Worm (Caenorhabditis elegans) whole organism, L1 larva: ENCODE results near the gene emre-1.

Experiments used
- F16B12.6 ChIP-seq: fragments of 150-350 bp; optimal IDR thresholded peaks from 2 replicates; lab custom pipeline; 2014; ENCODE audit warnings: missing biosample characterization, missing genetic modification characterization
- aha-1 ChIP-seq: fragments of 150-350 bp; optimal IDR thresholded peaks from 2 replicates; lab custom pipeline; 2014; ENCODE audit warnings: missing biosample characterization, missing genetic modification characterization
- blmp-1 ChIP-seq: fragments of 150-350 bp; optimal IDR thresholded peaks from 2 replicates; lab custom pipeline; 2014; ENCODE audit warnings: missing biosample characterization, missing genetic modification characterization
- ceh-8 ChIP-seq: fragments of 200-800 bp; sonication (Bioruptor generic); optimal IDR thresholded peaks from 2 replicates; lab custom pipeline; 2018; ENCODE audit warnings: mild to moderate bottlenecking, missing genetic modification characterization, moderate library complexity, missing compliant biosample characterization
- ceh-82 ChIP-seq, 3 experiments: fragments of 150-350 bp in 1 of 3; sonication (generic microtip) in 2 of 3; optimal IDR thresholded peaks; 2 replicates each; lab custom pipeline; 2014 to 2017; ENCODE audit warnings: missing biosample characterization in 3 of 3, missing genetic modification characterization in 3 of 3
- ceh-88 ChIP-seq: fragments of 200-800 bp; sonication (Bioruptor generic); IDR thresholded peaks from 2 replicates; pipeline ENCODE4 v1.3.6; 2022; ENCODE audit warnings: missing genetic modification characterization, missing compliant biosample characterization
- dsc-1 ChIP-seq: sonication (generic microtip); optimal IDR thresholded peaks from 2 replicates; lab custom pipeline; 2016; ENCODE audit warnings: mild to moderate bottlenecking, missing genetic modification characterization, missing compliant biosample characterization
- efl-1 ChIP-seq, 4 experiments: fragments of 150-350 bp; optimal IDR thresholded peaks in 3 of 4; peaks in 1 of 4; 1 replicate in 1 of 4; 2 replicates in 3 of 4; lab custom pipeline; 2014; ENCODE audit warnings: missing biosample characterization in 2 of 4, missing genetic modification characterization in 2 of 4, missing genetic modification reagents in 2 of 4
- efl-3 ChIP-seq: fragments of 200-800 bp; sonication (Bioruptor generic); optimal IDR thresholded peaks from 2 replicates; lab custom pipeline; 2018; ENCODE audit warnings: mild to moderate bottlenecking, missing genetic modification characterization, missing compliant biosample characterization
- egl-13 ChIP-seq: sonication (generic microtip); optimal IDR thresholded peaks from 2 replicates; lab custom pipeline; 2016; ENCODE audit warnings: missing genotype, missing genetic modification reagents, missing genetic modification characterization, missing compliant biosample characterization
- egl-27 ChIP-seq, 2 experiments: fragments of 150-350 bp in 1 of 2; sonication (generic microtip); optimal IDR thresholded peaks; 3 replicates each; lab custom pipeline; 2017 to 2018; ENCODE audit warnings: missing biosample characterization in 2 of 2, missing genetic modification characterization in 2 of 2, missing genetic modification reagents in 2 of 2
- fkh-10 ChIP-seq: sonication (generic microtip); optimal IDR thresholded peaks from 2 replicates; lab custom pipeline; 2017; ENCODE audit warnings: missing biosample characterization, missing genetic modification reagents, missing genetic modification characterization
- fos-1 ChIP-seq: fragments of 150-350 bp; optimal IDR thresholded peaks from 2 replicates; lab custom pipeline; 2014; ENCODE audit warnings: missing biosample characterization, missing genetic modification characterization
- grh-1 ChIP-seq: fragments of 200-800 bp; sonication (Bioruptor generic); IDR thresholded peaks from 2 replicates; pipeline ENCODE4 v1.3.6; 2022; ENCODE audit warnings: missing genetic modification reagents, missing genetic modification characterization, missing compliant biosample characterization
- irx-1 ChIP-seq: sonication (generic microtip); optimal IDR thresholded peaks from 2 replicates; lab custom pipeline; 2016; ENCODE audit warnings: missing genetic modification characterization, missing compliant biosample characterization
- lin-13 ChIP-seq: fragments of 150-350 bp; optimal IDR thresholded peaks from 2 replicates; lab custom pipeline; 2014; ENCODE audit warnings: missing biosample characterization, missing genetic modification reagents, missing genetic modification characterization
- lin-14 ChIP-seq: fragments of 200-800 bp; sonication (Bioruptor generic); optimal IDR thresholded peaks from 2 replicates; lab custom pipeline; 2018; ENCODE audit warnings: mild to moderate bottlenecking, missing genetic modification characterization, moderate library complexity, missing compliant biosample characterization
- lin-15B ChIP-seq: fragments of 150-350 bp; sonication (generic microtip); optimal IDR thresholded peaks from 3 replicates; lab custom pipeline; 2014; ENCODE audit warnings: missing biosample characterization, missing genetic modification characterization
- lir-3 ChIP-seq: sonication (generic microtip); optimal IDR thresholded peaks from 2 replicates; lab custom pipeline; 2016; ENCODE audit warnings: mild to moderate bottlenecking, missing genetic modification characterization, moderate library complexity, missing compliant biosample characterization; ENCODE audit not compliant: poor library complexity
- lsy-2 ChIP-seq, 2 experiments: fragments of 150-350 bp; optimal IDR thresholded peaks; 2 replicates each; lab custom pipeline; 2014; ENCODE audit warnings: missing biosample characterization in 2 of 2, missing genetic modification characterization in 2 of 2
- mef-2 ChIP-seq: fragments of 150-350 bp; optimal IDR thresholded peaks from 2 replicates; lab custom pipeline; 2014; ENCODE audit warnings: missing biosample characterization, missing genetic modification characterization
- mep-1 ChIP-seq: fragments of 150-350 bp; optimal IDR thresholded peaks from 2 replicates; lab custom pipeline; 2014; ENCODE audit warnings: missing biosample characterization, missing genetic modification characterization
- nhr-20 ChIP-seq: sonication (generic microtip); optimal IDR thresholded peaks from 2 replicates; lab custom pipeline; 2016; ENCODE audit warnings: mild to moderate bottlenecking, missing genetic modification characterization, missing compliant biosample characterization
- nhr-47 ChIP-seq: sonication (generic microtip); optimal IDR thresholded peaks from 2 replicates; lab custom pipeline; 2016; ENCODE audit warnings: mild to moderate bottlenecking, missing genetic modification characterization, moderate library complexity, missing compliant biosample characterization
- nhr-71 ChIP-seq: sonication (generic microtip); optimal IDR thresholded peaks from 2 replicates; lab custom pipeline; 2016; ENCODE audit warnings: mild to moderate bottlenecking, missing genetic modification characterization, moderate library complexity, missing compliant biosample characterization
- nhr-77 ChIP-seq: fragments of 150-350 bp; optimal IDR thresholded peaks from 2 replicates; lab custom pipeline; 2014; ENCODE audit warnings: missing biosample characterization, missing genetic modification characterization
- nhr-84 ChIP-seq: sonication (generic microtip); optimal IDR thresholded peaks from 2 replicates; lab custom pipeline; 2017; ENCODE audit warnings: missing biosample characterization, missing genetic modification characterization
- nhr-85 ChIP-seq: sonication (generic microtip); peaks from one replicate; lab custom pipeline; 2016; ENCODE audit warnings: missing genetic modification characterization, inconsistent platforms, missing compliant biosample characterization
- rnt-1 ChIP-seq: sonication (generic microtip); optimal IDR thresholded peaks from 2 replicates; lab custom pipeline; 2016; ENCODE audit warnings: mild to moderate bottlenecking, missing genetic modification characterization, moderate library complexity, missing compliant biosample characterization
- skn-1 ChIP-seq: fragments of 150-350 bp; optimal IDR thresholded peaks from 2 replicates; lab custom pipeline; 2014; ENCODE audit warnings: missing biosample characterization, missing genetic modification characterization
- snpc-4 ChIP-seq: fragments of 150-350 bp; optimal IDR thresholded peaks from 2 replicates; lab custom pipeline; 2014; ENCODE audit warnings: missing biosample characterization, missing genetic modification characterization
- snu-23 ChIP-seq: sonication (generic microtip); optimal IDR thresholded peaks from 2 replicates; lab custom pipeline; 2016; ENCODE audit warnings: missing genetic modification characterization, missing compliant biosample characterization
- swsn-7 ChIP-seq: sonication (generic microtip); optimal IDR thresholded peaks from 2 replicates; lab custom pipeline; 2016; ENCODE audit warnings: missing genetic modification characterization, missing compliant biosample characterization
- tbx-2 ChIP-seq: sonication (generic microtip); optimal IDR thresholded peaks from 2 replicates; lab custom pipeline; 2016; ENCODE audit warnings: missing genetic modification characterization, missing compliant biosample characterization
- tlp-1 ChIP-seq: fragments of 150-350 bp; optimal IDR thresholded peaks from 2 replicates; lab custom pipeline; 2014; ENCODE audit warnings: missing biosample characterization, missing genetic modification characterization
- unc-130 ChIP-seq: fragments of 150-350 bp; optimal IDR thresholded peaks from 2 replicates; lab custom pipeline; 2017; ENCODE audit warnings: missing biosample characterization, missing genetic modification characterization, inconsistent platforms
- unc-30 ChIP-seq: sonication (generic microtip); optimal IDR thresholded peaks from 2 replicates; lab custom pipeline; 2017; ENCODE audit warnings: missing biosample characterization, missing genetic modification characterization
- unc-62 ChIP-seq: fragments of 150-350 bp; optimal IDR thresholded peaks from 2 replicates; lab custom pipeline; 2014; ENCODE audit warnings: missing biosample characterization, missing genetic modification reagents, missing genetic modification characterization
- unc-86 ChIP-seq: sonication (generic microtip); optimal IDR thresholded peaks from 2 replicates; lab custom pipeline; 2016; ENCODE audit warnings: missing genetic modification characterization, missing compliant biosample characterization
- zip-4 ChIP-seq: fragments of 200-800 bp; sonication (Bioruptor generic); optimal IDR thresholded peaks from 2 replicates; lab custom pipeline; 2018; ENCODE audit warnings: mild to moderate bottlenecking, missing genetic modification characterization, moderate library complexity, missing compliant biosample characterization

Gene emre-1

ce11 chrX:15008697-15009096, 29.2 kb downstream of the emre-1 start:
- TF ChIP-seq nhr-77 (tag; lab: Kevin White, UChicago) (no peak), efl-3 (GFP tag; lab: Kevin White, UChicago) (no peak), blmp-1 (no peak), egl-13 (tag; lab: Kevin White, UChicago) (peak; percentile 61), swsn-7 (peak; percentile 15), nhr-84 (no peak), nhr-47 (tag; lab: Kevin White, UChicago) (no peak), mef-2 (tag; lab: Kevin White, UChicago) (no peak), unc-62 (GFP tag; lab: Kevin White, UChicago) (no peak), nhr-20 (tag; lab: Kevin White, UChicago) (no peak), efl-1 (optimal IDR thresholded peaks at IDR 0.05; lab: Kevin White, UChicago) (no peak), efl-1 (GFP tag; optimal IDR thresholded peaks at IDR 0.05 in 1 of 2; lab: Kevin White, UChicago) (no peak), fos-1 (tag; lab: Kevin White, UChicago) (no peak), zip-4 (GFP tag; lab: Kevin White, UChicago) (no peak), tlp-1 (no peak), mep-1 (tag; lab: Kevin White, UChicago) (no peak), skn-1 (tag; lab: Kevin White, UChicago) (no peak), unc-86 (peak; percentile 54), nhr-85 (no peak), lin-13 (GFP tag; lab: Kevin White, UChicago) (no peak), lir-3 (tag; lab: Kevin White, UChicago) (no peak), dsc-1 (tag; lab: Kevin White, UChicago) (no peak), ceh-8 (no peak), nhr-71 (peak; percentile 40), tbx-2 (no peak), lin-14 (GFP tag; lab: Kevin White, UChicago) (peak; percentile 72), irx-1 (tag; lab: Kevin White, UChicago) (no peak), ceh-88 (GFP tag; lab: Robert Waterston, UW) (0 out of 2 replicates have a peak, but pooled peaks have one; percentile 13), grh-1 (no peak)
- TF ChIP-seq, all 84 proteins: peak for 6

DNA sequence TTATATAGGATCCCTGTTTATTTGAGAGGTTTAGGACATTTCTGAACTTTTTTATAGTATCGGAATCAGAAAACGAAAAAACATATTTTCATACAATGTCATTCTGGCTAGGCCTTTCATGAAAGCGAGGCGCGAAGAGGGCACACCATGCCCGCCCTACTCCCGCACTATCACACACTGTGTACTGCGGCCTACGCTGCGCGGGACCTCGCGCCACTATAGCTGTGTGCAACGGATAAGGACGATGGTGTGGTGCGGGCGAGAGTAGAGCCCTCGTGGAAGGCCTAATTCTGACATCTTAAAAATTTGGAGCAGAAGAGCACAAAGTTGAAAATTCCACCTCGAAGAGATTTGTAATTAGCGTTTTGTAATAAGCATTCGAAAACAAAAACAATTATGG, 31.5 kb downstream of the emre-1 start:
- TF ChIP-seq ceh-82 (tag; optimal IDR thresholded peaks at IDR 0.05; lab: Kevin White, UChicago) (no peak), egl-27 (tag; optimal IDR thresholded peaks at IDR 0.05; lab: Kevin White, UChicago) (no peak), snpc-4 (peak; percentile 26), nhr-47 (tag; lab: Kevin White, UChicago) (no peak), irx-1 (tag; lab: Kevin White, UChicago) (no peak), unc-30 (no peak), F16B12.6 (tag; lab: Kevin White, UChicago) (no peak)

ce11 chrX:15011526-15012274, 32.2 kb downstream of the emre-1 start:
- TF ChIP-seq egl-13 (tag; lab: Kevin White, UChicago), result no peak
- peak; percentile 41 for TF ChIP-seq lin-14 (GFP tag; lab: Kevin White, UChicago)
- TF ChIP-seq fkh-10 (GFP tag; lab: Kevin White, UChicago), result peak; percentile 86

DNA sequence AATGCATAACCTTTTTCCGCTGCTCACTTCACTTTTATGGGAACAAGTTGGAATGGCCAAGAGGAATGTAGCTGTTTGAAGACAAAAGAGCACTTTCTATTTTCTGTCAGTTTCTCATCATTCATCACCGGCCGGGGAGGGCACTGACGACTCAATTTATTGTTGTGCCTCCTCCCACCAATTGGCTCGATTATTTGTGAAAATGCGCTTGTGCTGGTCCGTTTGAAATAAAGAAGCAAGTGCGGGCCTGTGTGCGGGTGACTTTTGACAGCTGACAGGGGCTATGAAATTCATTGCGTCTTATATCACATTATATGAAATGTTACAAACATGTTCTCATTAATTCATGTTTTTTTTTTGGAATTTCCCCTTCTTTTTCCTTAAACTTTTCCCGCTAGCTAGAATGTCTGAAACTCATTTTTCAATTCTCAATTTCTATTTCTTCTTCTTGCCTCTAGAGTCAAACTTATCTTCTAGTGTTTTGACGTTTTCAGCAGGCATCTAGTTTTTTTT, 34.5 kb downstream of the emre-1 start:
- TF ChIP-seq lsy-2 (tag; optimal IDR thresholded peaks at IDR 0.05; lab: Kevin White, UChicago) (peak in 1 of 2 experiments; percentile 17), aha-1 (tag; lab: Kevin White, UChicago) (no peak), lin-13 (GFP tag; lab: Kevin White, UChicago) (no peak), ceh-88 (GFP tag; lab: Robert Waterston, UW) (no peak), lin-14 (GFP tag; lab: Kevin White, UChicago) (peak; percentile 68), swsn-7 (no peak), snu-23 (GFP tag; lab: Kevin White, UChicago) (peak; percentile 9), rnt-1 (tag; lab: Kevin White, UChicago) (peak; percentile 63), nhr-71 (peak; percentile 52), lin-15B (tag; lab: Kevin White, UChicago) (no peak), unc-130 (tag; lab: Kevin White, UChicago) (peak; percentile 37)
